Fruit fly (Drosophila melanogaster): Measurements from ENCODE around the gene Tsp97E.

- TF ChIP-seq Rel (GFP tag; optimal IDR thresholded peaks at IDR 0.05) (no peak), Rel (tag; optimal IDR thresholded peaks at IDR 0.05) (no peak), foxo (GFP tag; optimal IDR thresholded peaks at IDR 0.05) (no peak), woc (GFP tag; optimal IDR thresholded peaks at IDR 0.05) (no peak), fru (GFP tag; optimal IDR thresholded peaks at IDR 0.05) (no peak), CG9705 (GFP tag; optimal IDR thresholded peaks at IDR 0.05) (no peak), CG32264 (GFP tag; optimal IDR thresholded peaks at IDR 0.05) (no peak), psq (GFP tag; optimal IDR thresholded peaks at IDR 0.05) (no peak), usp (GFP tag; optimal IDR thresholded peaks at IDR 0.05) (no peak)
These were observed 19.8 kb upstream of the Tsp97E start for dm6 chr3R:26984437-26984836.
